Fruit fly (Drosophila melanogaster) whole organism, embryonic: ENCODE data around the gene lqfR.

Experiments
- ATbp ChIP-seq: fragments of 200-800 bp; sonication (Bioruptor generic); optimal IDR thresholded peaks from 2 replicates; lab custom pipeline; 2017; ENCODE audit warnings: missing biosample characterization, mild to moderate bottlenecking, missing genetic modification characterization, missing genetic modification reagents
- CG11398 ChIP-seq: fragments of 200-800 bp; sonication (Bioruptor generic); optimal IDR thresholded peaks from 2 replicates; lab custom pipeline; 2016; ENCODE audit warnings: missing biosample characterization, missing genetic modification characterization
- CG12219 ChIP-seq: fragments of 200-800 bp; sonication (Bioruptor generic); optimal IDR thresholded peaks from 3 replicates; lab custom pipeline; 2018; ENCODE audit warnings: missing biosample characterization, mild to moderate bottlenecking, missing genetic modification characterization
- CG13123 ChIP-seq: fragments of 200-800 bp; sonication (Bioruptor generic); optimal IDR thresholded peaks from 2 replicates; lab custom pipeline; 2016; ENCODE audit warnings: missing biosample characterization, missing genetic modification characterization
- CG13894 ChIP-seq: fragments of 200-800 bp; sonication (Bioruptor generic); optimal IDR thresholded peaks from 3 replicates; lab custom pipeline; 2018; ENCODE audit warnings: missing biosample characterization, mild to moderate bottlenecking, missing genetic modification characterization, moderate library complexity
- CG14710 ChIP-seq: fragments of 200-800 bp; sonication (Bioruptor generic); optimal IDR thresholded peaks from 3 replicates; lab custom pipeline; 2019; ENCODE audit warnings: missing biosample characterization, mild to moderate bottlenecking, missing genetic modification characterization, moderate library complexity
- CG15011 ChIP-seq: fragments of 200-800 bp; sonication (Bioruptor generic); optimal IDR thresholded peaks from 3 replicates; lab custom pipeline; 2018; ENCODE audit warnings: missing biosample characterization, mild to moderate bottlenecking, missing genetic modification characterization
- CG1529 ChIP-seq: fragments of 200-800 bp; sonication (Bioruptor generic); optimal IDR thresholded peaks from 3 replicates; lab custom pipeline; 2018; ENCODE audit warnings: missing biosample characterization, missing genetic modification characterization
- CG16863 ChIP-seq: fragments of 200-800 bp; sonication (Bioruptor generic); optimal IDR thresholded peaks from 3 replicates; lab custom pipeline; 2016; ENCODE audit warnings: missing biosample characterization, missing genetic modification characterization
- CG17186 ChIP-seq: fragments of 200-800 bp; sonication (Bioruptor generic); optimal IDR thresholded peaks from 3 replicates; lab custom pipeline; 2017; ENCODE audit warnings: missing biosample characterization, missing genetic modification reagents, missing genetic modification characterization
- CG18599 ChIP-seq: fragments of 200-800 bp; sonication (Bioruptor generic); optimal IDR thresholded peaks from 3 replicates; lab custom pipeline; 2017; ENCODE audit warnings: missing biosample characterization, missing genetic modification characterization, mild to moderate bottlenecking, moderate library complexity, missing genetic modification reagents
- CG2678 ChIP-seq: fragments of 200-800 bp; sonication (Bioruptor generic); optimal IDR thresholded peaks from 3 replicates; lab custom pipeline; 2019; ENCODE audit warnings: missing biosample characterization, mild to moderate bottlenecking, missing genetic modification characterization, moderate library complexity
- CG33557 ChIP-seq: fragments of 200-800 bp; sonication (Bioruptor generic); optimal IDR thresholded peaks from 2 replicates; lab custom pipeline; 2019; ENCODE audit warnings: missing biosample characterization, mild to moderate bottlenecking, missing genetic modification characterization, moderate library complexity
- CG3838 ChIP-seq: fragments of 200-800 bp; sonication (Bioruptor generic); optimal IDR thresholded peaks from 3 replicates; lab custom pipeline; 2016; ENCODE audit warnings: missing biosample characterization, missing genetic modification characterization
- CG4617 ChIP-seq: fragments of 200-800 bp; sonication (Bioruptor generic); optimal IDR thresholded peaks from 3 replicates; lab custom pipeline; 2016; ENCODE audit warnings: missing biosample characterization, missing genetic modification characterization, borderline replicate concordance
- CG6689 ChIP-seq: fragments of 200-800 bp; sonication (Bioruptor generic); IDR thresholded peaks from 2 replicates; pipeline ENCODE4 v1.3.6; 2022; ENCODE audit warnings: missing biosample characterization, missing genetic modification characterization
- CG9727 ChIP-seq: fragments of 200-800 bp; sonication (Bioruptor generic); optimal IDR thresholded peaks from 3 replicates; lab custom pipeline; 2017; ENCODE audit warnings: missing biosample characterization, mild to moderate bottlenecking, missing genetic modification characterization
- Dp ChIP-seq: fragments of 200-800 bp; sonication (Bioruptor generic); optimal IDR thresholded peaks from 2 replicates; lab custom pipeline; 2018; ENCODE audit warnings: missing biosample characterization, mild to moderate bottlenecking, missing genetic modification characterization, moderate library complexity
- Dref ChIP-seq: fragments of 200-800 bp; sonication (Bioruptor generic); IDR thresholded peaks from 2 replicates; pipeline ENCODE4 v1.3.6; 2022; ENCODE audit warnings: missing biosample characterization, missing genetic modification characterization
- Ets65A ChIP-seq: fragments of 200-800 bp; sonication (Bioruptor generic); peaks from one replicate; lab custom pipeline; 2016; ENCODE audit warnings: missing biosample characterization, missing genetic modification characterization
- Gsc ChIP-seq: fragments of 200-800 bp; sonication (Bioruptor generic); IDR thresholded peaks from 2 replicates; pipeline ENCODE4 v1.3.6; 2022; ENCODE audit warnings: missing biosample characterization, missing genetic modification characterization
- H15 ChIP-seq: fragments of 200-800 bp; sonication (Bioruptor generic); IDR thresholded peaks from 3 replicates; pipeline ENCODE4 v1.3.6; 2022; ENCODE audit warnings: missing biosample characterization, missing genetic modification characterization
- HHEX ChIP-seq: fragments of 200-800 bp; sonication (Bioruptor generic); optimal IDR thresholded peaks from 3 replicates; lab custom pipeline; 2017; ENCODE audit warnings: missing biosample characterization, mild to moderate bottlenecking, missing genetic modification characterization, missing genetic modification reagents
- Lpt ChIP-seq: fragments of >200 bp; optimal IDR thresholded peaks from 2 replicates; lab custom pipeline; 2018; ENCODE audit warnings: missing biosample characterization, missing genetic modification characterization
- Med ChIP-seq: fragments of 200-800 bp; sonication (Bioruptor generic); peaks from one replicate; lab custom pipeline; 2016; ENCODE audit warnings: missing biosample characterization, missing genetic modification characterization, mild to moderate bottlenecking, inconsistent platforms, moderate library complexity
- Rfx ChIP-seq: fragments of 200-800 bp; sonication (Bioruptor generic); IDR thresholded peaks from 2 replicates; pipeline ENCODE4 v1.3.6; 2022; ENCODE audit warnings: missing biosample characterization, missing genetic modification characterization
- Vsx1 ChIP-seq: fragments of 200-800 bp; sonication (Bioruptor generic); optimal IDR thresholded peaks from 2 replicates; lab custom pipeline; 2017; ENCODE audit warnings: missing biosample characterization, mild to moderate bottlenecking, missing genetic modification characterization, missing genetic modification reagents
- ab ChIP-seq: fragments of 200-800 bp; sonication (Bioruptor generic); optimal IDR thresholded peaks from 2 replicates; lab custom pipeline; 2016; ENCODE audit warnings: missing biosample characterization, missing genetic modification characterization
- abd-A ChIP-seq: fragments of 200-800 bp; sonication (Bioruptor generic); optimal IDR thresholded peaks from 3 replicates; lab custom pipeline; 2019; ENCODE audit warnings: missing biosample characterization, mild to moderate bottlenecking, missing genetic modification characterization, moderate library complexity
- ato ChIP-seq: fragments of 200-800 bp; sonication (Bioruptor generic); IDR thresholded peaks from 2 replicates; pipeline ENCODE4 v1.3.6; 2022; ENCODE audit warnings: missing biosample characterization, missing genetic modification characterization; ENCODE audit not compliant: partially characterized antibody
- cad ChIP-seq: fragments of >200 bp; optimal IDR thresholded peaks from 2 replicates; lab custom pipeline; 2017; ENCODE audit warnings: missing biosample characterization, missing genetic modification characterization
- cas ChIP-seq: fragments of 200-800 bp; sonication (Bioruptor generic); IDR thresholded peaks from 2 replicates; pipeline ENCODE4 v1.3.6; 2022; ENCODE audit warnings: missing biosample characterization, missing genetic modification characterization
- chinmo ChIP-seq: fragments of 200-800 bp; sonication (Bioruptor generic); IDR thresholded peaks from 4 replicates; pipeline ENCODE4 v1.3.6; 2022; ENCODE audit warnings: missing biosample characterization, missing genetic modification characterization; ENCODE audit not compliant: partially characterized antibody
- eyg ChIP-seq: fragments of 200-800 bp; sonication (Bioruptor generic); optimal IDR thresholded peaks from 3 replicates; lab custom pipeline; 2016; ENCODE audit warnings: missing biosample characterization, missing genetic modification characterization
- fru ChIP-seq: fragments of >200 bp; optimal IDR thresholded peaks from 2 replicates; lab custom pipeline; 2017
- kah ChIP-seq: fragments of 200-800 bp; sonication (Bioruptor generic); optimal IDR thresholded peaks from 2 replicates; lab custom pipeline; 2018; ENCODE audit warnings: missing biosample characterization, mild to moderate bottlenecking, missing genetic modification characterization
- lbe ChIP-seq: fragments of 200-800 bp; sonication (Bioruptor generic); optimal IDR thresholded peaks from 2 replicates; lab custom pipeline; 2016; ENCODE audit warnings: missing biosample characterization, mild to moderate bottlenecking, missing genetic modification characterization
- lilli ChIP-seq: fragments of 200-800 bp; sonication (Bioruptor generic); optimal IDR thresholded peaks from 3 replicates; lab custom pipeline; 2016; ENCODE audit warnings: missing biosample characterization, missing genetic modification characterization
- maf-S ChIP-seq: fragments of 200-800 bp; sonication (Bioruptor generic); optimal IDR thresholded peaks from 2 replicates; lab custom pipeline; 2016; ENCODE audit warnings: missing biosample characterization, missing genetic modification characterization
- p53 ChIP-seq: fragments of 200-800 bp; sonication (Bioruptor generic); optimal IDR thresholded peaks from 2 replicates; lab custom pipeline; 2016; ENCODE audit warnings: missing biosample characterization, missing genetic modification characterization
- pb ChIP-seq: fragments of 200-800 bp; sonication (Bioruptor generic); optimal IDR thresholded peaks from 3 replicates; lab custom pipeline; 2016; ENCODE audit warnings: missing biosample characterization, missing genetic modification characterization
- prd ChIP-seq, 3 experiments: fragments of >200 bp in 2 of 3; fragments of 200-800 bp in 1 of 3; sonication (Bioruptor generic) in 1 of 3; optimal IDR thresholded peaks in 2 of 3; IDR thresholded peaks in 1 of 3; 2 replicates in 2 of 3; 3 replicates in 1 of 3; pipeline versions ENCODE4 v1.3.6 to Lab custom; 2017 to 2022; ENCODE audit warnings: missing biosample characterization in 1 of 3, missing genetic modification characterization in 1 of 3
- scrt ChIP-seq: fragments of 200-800 bp; sonication (Bioruptor generic); optimal IDR thresholded peaks from 2 replicates; lab custom pipeline; 2018; ENCODE audit warnings: missing biosample characterization, mild to moderate bottlenecking, missing genetic modification characterization, moderate library complexity
- sens ChIP-seq: fragments of 200-800 bp; sonication (Bioruptor generic); peaks from one replicate; lab custom pipeline; 2016; ENCODE audit warnings: missing biosample characterization, missing genetic modification characterization
- sim ChIP-seq: fragments of 200-800 bp; sonication (Bioruptor generic); IDR thresholded peaks from 2 replicates; pipeline ENCODE4 v1.3.6; 2022; ENCODE audit warnings: missing biosample characterization, missing genetic modification characterization
- slbo ChIP-seq: fragments of 200-800 bp; sonication (Bioruptor generic); IDR thresholded peaks from 2 replicates; pipeline ENCODE4 v1.3.6; 2022; ENCODE audit warnings: missing biosample characterization, missing genetic modification characterization
- ssp ChIP-seq: fragments of 200-800 bp; sonication (Bioruptor generic); IDR thresholded peaks from 2 replicates; pipeline ENCODE4 v1.3.6; 2022; ENCODE audit warnings: missing biosample characterization, missing genetic modification characterization
- stwl ChIP-seq: fragments of 200-800 bp; sonication (Bioruptor generic); optimal IDR thresholded peaks from 3 replicates; lab custom pipeline; 2018; ENCODE audit warnings: missing biosample characterization, mild to moderate bottlenecking, missing genetic modification characterization, moderate library complexity
- trem ChIP-seq: fragments of 200-800 bp; optimal IDR thresholded peaks from 3 replicates; lab custom pipeline; 2019; ENCODE audit warnings: missing biosample characterization, mild to moderate bottlenecking, missing genetic modification characterization, moderate library complexity
- vfl ChIP-seq: fragments of 200-800 bp; sonication (Bioruptor generic); optimal IDR thresholded peaks from 2 replicates; lab custom pipeline; 2016; ENCODE audit warnings: missing biosample characterization, missing genetic modification characterization
- zen ChIP-seq: fragments of 200-800 bp; sonication (Bioruptor generic); optimal IDR thresholded peaks from 3 replicates; lab custom pipeline; 2018; ENCODE audit warnings: missing biosample characterization, mild to moderate bottlenecking, missing genetic modification characterization, moderate library complexity

The lqfR gene

DNA sequence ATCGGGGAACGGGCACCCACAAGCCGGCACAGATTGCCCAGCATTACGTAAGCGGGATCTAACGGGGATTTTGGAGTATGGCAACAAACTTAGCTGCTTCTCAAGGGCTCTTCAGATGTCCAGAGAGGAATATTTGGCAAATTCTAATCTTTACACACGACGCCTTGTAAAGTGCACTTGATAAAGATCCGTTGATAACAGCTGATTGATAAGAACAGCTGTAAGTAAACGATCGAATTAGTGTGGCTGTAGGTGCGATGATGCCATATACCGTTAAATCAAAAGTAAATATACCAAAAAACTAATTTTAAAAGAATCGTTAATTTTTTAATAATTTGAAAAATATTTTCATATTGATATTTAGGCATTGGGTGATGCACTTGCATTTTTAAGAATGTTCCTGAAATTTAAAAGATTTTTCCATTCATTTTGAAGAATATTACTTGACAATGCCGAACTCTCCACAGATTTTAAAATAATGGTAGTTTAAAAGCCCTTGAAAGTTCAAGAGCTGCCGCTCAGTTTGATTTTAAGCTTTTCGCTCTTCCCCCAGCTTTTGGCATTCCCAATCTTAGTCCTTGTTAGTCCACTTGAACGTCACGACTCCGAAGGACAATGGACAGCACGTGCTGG, 57.0 kb downstream of the lqfR start, which contains the start of the genes CG5377 and Nrx-1 (continued):
- TF ChIP-seq CG16863 (no peak), cad (GFP tag; lab: Kevin White, UChicago) (no peak), CG12219 (GFP tag; lab: Kevin White, UChicago) (no peak), Ets65A (no peak), CG13894 (tag; lab: Kevin White, UChicago) (no peak), kah (GFP tag; lab: Kevin White, UChicago) (no peak), CG3838 (GFP tag; lab: Kevin White, UChicago) (no peak), sens (GFP tag; lab: Kevin White, UChicago) (no peak), eyg (no peak), lilli (GFP tag; lab: Kevin White, UChicago) (no peak), Rfx (GFP tag; lab: Robert Waterston, UW) (no peak), ato (no peak), H15 (GFP tag; lab: Robert Waterston, UW) (no peak), cas (GFP tag; lab: Robert Waterston, UW) (no peak), CG2678 (tag; lab: Kevin White, UChicago) (no peak), zen (tag; lab: Kevin White, UChicago) (no peak), ab (GFP tag; lab: Kevin White, UChicago) (no peak), abd-A (no peak), trem (tag; lab: Kevin White, UChicago) (peak; percentile 23), CG1529 (GFP tag; lab: Kevin White, UChicago) (no peak), Dref (GFP tag; lab: Robert Waterston, UW) (no peak), ssp (GFP tag; lab: Robert Waterston, UW) (no peak), chinmo (GFP tag; lab: Robert Waterston, UW) (peak; percentile 68; the same call in 1 of the 4 replicates), sim (no peak), CG6689 (no peak), scrt (GFP tag; lab: Kevin White, UChicago) (no peak), CG33557 (GFP tag; lab: Kevin White, UChicago) (no peak), CG11398 (GFP tag; lab: Kevin White, UChicago) (no peak), vfl (no peak), fru (lab: Kevin White, UChicago) (no peak), CG18599 (GFP tag; lab: Kevin White, UChicago) (no peak), Vsx1 (GFP tag; lab: Kevin White, UChicago) (no peak), Lpt (GFP tag; lab: Kevin White, UChicago) (no peak), pb (no peak), CG14710 (peak; percentile 77), CG13123 (no peak), Med (GFP tag; lab: Kevin White, UChicago) (no peak), Gsc (GFP tag; lab: Robert Waterston, UW) (no peak), ATbp (GFP tag; lab: Kevin White, UChicago) (no peak), slbo (GFP tag; lab: Robert Waterston, UW) (no peak), CG15011 (GFP tag; lab: Kevin White, UChicago) (no peak), prd (optimal IDR thresholded peaks at IDR 0.05; lab: Kevin White, UChicago) (no peak), prd (GFP tag; IDR thresholded peaks at IDR 0.05; lab: Robert Waterston, UW) (no peak), p53 (GFP tag; lab: Kevin White, UChicago) (no peak), HHEX (GFP tag; lab: Kevin White, UChicago) (no peak), CG4617 (GFP tag; lab: Kevin White, UChicago) (no peak), lbe (GFP tag; lab: Kevin White, UChicago) (no peak), CG17186 (GFP tag; lab: Kevin White, UChicago) (no peak), maf-S (GFP tag; lab: Kevin White, UChicago) (no peak), CG9727 (no peak), stwl (tag; lab: Kevin White, UChicago) (no peak), Dp (GFP tag; lab: Kevin White, UChicago) (peak; percentile 60)
